Fruit fly (Drosophila melanogaster): ENCODE measurements around the gene ppk31.

Gene ppk31

dm6 chr3R:27131408-27131807 lies 31.5 kb upstream of the ppk31 start (continued):
- TF ChIP-seq emc (GFP tag; optimal IDR thresholded peaks at IDR 0.05) (peak; percentile 34), CG31441 (GFP tag; IDR thresholded peaks at IDR 0.05) (no peak), sna (GFP tag; IDR thresholded peaks at IDR 0.05; ENCODE audit: partially characterized antibody) (no peak), nerfin-1 (tag; optimal IDR thresholded peaks at IDR 0.05) (no peak), CG12236 (GFP tag; optimal IDR thresholded peaks at IDR 0.05) (no peak), NK7.1 (GFP tag; optimal IDR thresholded peaks at IDR 0.05) (no peak), CG8388 (GFP tag; optimal IDR thresholded peaks at IDR 0.05) (no peak), C15 (GFP tag; IDR thresholded peaks at IDR 0.05) (no peak; the same call in 2 of the 3 replicates), cg (GFP tag; optimal IDR thresholded peaks at IDR 0.05) (no peak), gcm (GFP tag; optimal IDR thresholded peaks at IDR 0.05) (no peak), CG11093 (GFP tag; IDR thresholded peaks at IDR 0.05) (no peak), CG11456 (GFP tag; IDR thresholded peaks at IDR 0.05) (0 out of 3 replicates have a peak, but pooled peaks have one; percentile 62), aop (GFP tag; IDR thresholded peaks at IDR 0.05) (no peak), E2f1 (GFP tag; IDR thresholded peaks at IDR 0.05) (no peak), CG14441 (GFP tag; IDR thresholded peaks at IDR 0.05) (no peak), CG17568 (GFP tag; optimal IDR thresholded peaks at IDR 0.05) (no peak), CG9797 (GFP tag; optimal IDR thresholded peaks at IDR 0.05) (no peak), dysf (GFP tag; IDR thresholded peaks at IDR 0.05) (peak; percentile 55; the same call in 1 of the 3 replicates), Awh (GFP tag; IDR thresholded peaks at IDR 0.05) (0 out of 2 replicates have a peak, but pooled peaks have one; percentile 19), fu2 (GFP tag; optimal IDR thresholded peaks at IDR 0.05) (no peak), Xbp1 (GFP tag; optimal IDR thresholded peaks at IDR 0.05) (no peak), Dref (GFP tag; IDR thresholded peaks at IDR 0.05) (no peak), CG4360 (GFP tag; IDR thresholded peaks at IDR 0.05) (no peak), zfh1 (GFP tag; IDR thresholded peaks at IDR 0.05) (no peak), Dad (GFP tag; optimal IDR thresholded peaks at IDR 0.05) (no peak), bbx (GFP tag; IDR thresholded peaks at IDR 0.05; ENCODE audit: partially characterized antibody) (no peak), Ptx1 (GFP tag; IDR thresholded peaks at IDR 0.05) (no peak), Poxn (GFP tag; IDR thresholded peaks at IDR 0.05) (no peak), Fer2 (tag; optimal IDR thresholded peaks at IDR 0.05) (peak; percentile 13), sob (GFP tag; IDR thresholded peaks at IDR 0.05) (peak; percentile 47; the same call in 1 of the 2 replicates), bigmax (GFP tag; optimal IDR thresholded peaks at IDR 0.05) (no peak), insv (GFP tag; optimal IDR thresholded peaks at IDR 0.05) (no peak), CG34422 (GFP tag; IDR thresholded peaks at IDR 0.05) (no peak), CG2875 (GFP tag; optimal IDR thresholded peaks at IDR 0.05) (peak; percentile 32), CG6689 (GFP tag; IDR thresholded peaks at IDR 0.05) (no peak), CG13894 (tag; optimal IDR thresholded peaks at IDR 0.05) (peak; percentile 57), CG6765 (GFP tag; optimal IDR thresholded peaks at IDR 0.05) (peak; percentile 73), CG42726 (GFP tag; IDR thresholded peaks at IDR 0.05; ENCODE audit: partially characterized antibody) (no peak), CG16779 (GFP tag; IDR thresholded peaks at IDR 0.05) (no peak), Ets97D (GFP tag; optimal IDR thresholded peaks at IDR 0.05) (no peak), Rfx (GFP tag; IDR thresholded peaks at IDR 0.05) (peak; percentile 77), pum (GFP tag; optimal IDR thresholded peaks at IDR 0.05) (no peak), CG4730 (GFP tag; IDR thresholded peaks at IDR 0.05) (no peak), HmgD (GFP tag; optimal IDR thresholded peaks at IDR 0.05) (no peak), sug (tag; optimal IDR thresholded peaks at IDR 0.05) (peak; percentile 0), bab2 (GFP tag; optimal IDR thresholded peaks at IDR 0.05) (peak; percentile 28), CG10565 (GFP tag; optimal IDR thresholded peaks at IDR 0.05) (no peak), CG6254 (GFP tag; optimal IDR thresholded peaks at IDR 0.05) (no peak), CG17802 (tag; optimal IDR thresholded peaks at IDR 0.05) (no peak), Ravus (GFP tag; IDR thresholded peaks at IDR 0.05) (no peak), Drgx (GFP tag; IDR thresholded peaks at IDR 0.05) (no peak), Abd-B (GFP tag; optimal IDR thresholded peaks at IDR 0.05) (no peak)
